Worm (Caenorhabditis elegans): ENCODE measurements around the gene mrpl-16.
A peak's percentile ranks its signal among the peaks of the same experiment; 100 is the strongest.

Gene mrpl-16

DNA sequence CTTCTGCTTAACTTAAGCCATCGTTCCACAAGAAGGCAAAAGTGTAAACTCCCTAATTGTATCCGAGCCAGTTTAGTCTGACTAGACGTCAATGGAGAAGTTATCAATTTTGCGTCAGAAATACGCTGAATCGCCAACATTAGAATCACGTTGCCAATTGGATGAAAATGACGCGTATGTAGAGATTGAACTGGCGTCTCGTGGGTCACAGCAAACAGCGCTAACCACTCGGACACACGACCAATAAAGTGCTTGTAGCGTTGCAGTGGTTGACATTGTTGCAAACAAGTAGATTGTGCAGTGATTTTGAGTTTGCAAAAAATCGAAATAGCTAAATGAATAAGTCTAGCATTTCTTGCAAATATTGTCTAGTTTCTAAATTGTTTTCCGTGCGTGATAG, 14.6 kb upstream of the mrpl-16 start (continued):
- TF ChIP-seq bed-2 (GFP tag; IDR thresholded peaks at IDR 0.05): no peak
- TF ChIP-seq T07F8.4 (tag; optimal IDR thresholded peaks at IDR 0.05): peak; percentile 87
- no peak for TF ChIP-seq madf-3 (GFP tag; IDR thresholded peaks at IDR 0.05)
- TF ChIP-seq rpc-1 (optimal IDR thresholded peaks at IDR 0.05): peak; percentile 91
- TF ChIP-seq rpc-1 (tag; optimal IDR thresholded peaks at IDR 0.05): peak; percentile 100
- TF ChIP-seq efl-1 (GFP tag; optimal IDR thresholded peaks at IDR 0.05): peak; percentile 40
- peak; percentile 92 for TF ChIP-seq snpc-1.3 (tag; optimal IDR thresholded peaks at IDR 0.05; ENCODE audit: insufficient read depth)
- TF ChIP-seq nhr-27 (tag; optimal IDR thresholded peaks at IDR 0.05): no peak
- peak; percentile 77 for TF ChIP-seq Y53G8AR.9 (GFP tag; conservative IDR thresholded peaks at IDR 0.05)
- TF ChIP-seq gei-17 (GFP tag; optimal IDR thresholded peaks at IDR 0.05): peak; percentile 29
- TF ChIP-seq lin-40 (tag; optimal IDR thresholded peaks at IDR 0.05): no peak
- TF ChIP-seq B0261.1 (tag; optimal IDR thresholded peaks at IDR 0.05): peak; percentile 94
- TF ChIP-seq unc-130 (GFP tag; optimal IDR thresholded peaks at IDR 0.05): peak; percentile 76
- TF ChIP-seq F52B5.7 (tag; optimal IDR thresholded peaks at IDR 0.05): peak; percentile 91
- peak; percentile 79 for TF ChIP-seq T26A5.8 (tag; optimal IDR thresholded peaks at IDR 0.05)
- peak; percentile 78 for TF ChIP-seq snpc-4 (GFP tag; optimal IDR thresholded peaks at IDR 0.05)
- peak in 3 of 4 experiments; percentile 2 to 66 (median 42) for TF ChIP-seq snpc-4 (tag; optimal IDR thresholded peaks at IDR 0.05)
- TF ChIP-seq ztf-18 (tag; optimal IDR thresholded peaks at IDR 0.05): peak; percentile 89
- peak; percentile 71 for TF ChIP-seq hmg-1.2 (GFP tag; IDR thresholded peaks at IDR 0.05)
- no peak for TF ChIP-seq C06A6.2 (GFP tag; conservative IDR thresholded peaks at IDR 0.05)
- TF ChIP-seq akir-1 (GFP tag; optimal IDR thresholded peaks at IDR 0.05): peak; percentile 44
- peak; percentile 87 for TF ChIP-seq sptf-2 (GFP tag; optimal IDR thresholded peaks at IDR 0.05)
- peak; percentile 69 for TF ChIP-seq snpc-1.1 (tag; optimal IDR thresholded peaks at IDR 0.05; ENCODE audit: insufficient read depth)
- peak; percentile 98 for TF ChIP-seq tbp1 (GFP tag; optimal IDR thresholded peaks at IDR 0.05)
- peak; percentile 85 for TF ChIP-seq ZK185.1 (tag; optimal IDR thresholded peaks at IDR 0.05; ENCODE audit: poor library complexity, severe bottlenecking)
- peak; percentile 86 for TF ChIP-seq D2030.7 (GFP tag; IDR thresholded peaks at IDR 0.05)
- peak; percentile 87 for TF ChIP-seq dox-1 (GFP tag; IDR thresholded peaks at IDR 0.05)
- TF ChIP-seq lin-35 (GFP tag; optimal IDR thresholded peaks at IDR 0.05): peak in 1 of 3 experiments; percentile 75
- peak; percentile 88 for TF ChIP-seq him-1 (tag; optimal IDR thresholded peaks at IDR 0.05)
- peak; percentile 74; the same call in 1 of the 2 replicates for TF ChIP-seq madf-6 (GFP tag; IDR thresholded peaks at IDR 0.05)
- TF ChIP-seq lsy-27 (tag; optimal IDR thresholded peaks at IDR 0.05; ENCODE audit: borderline replicate concordance, insufficient read depth): peak; percentile 70
- peak; percentile 78 to 96 for TF ChIP-seq rec-8 (tag; optimal IDR thresholded peaks at IDR 0.05)
- TF ChIP-seq ztf-28 (GFP tag; IDR thresholded peaks at IDR 0.05): peak; percentile 91
- peak; percentile 67 for TF ChIP-seq lsl-1 (GFP tag; optimal IDR thresholded peaks at IDR 0.05)
- peak; percentile 33 to 64 for TF ChIP-seq let-607 (tag; optimal IDR thresholded peaks at IDR 0.05)
- TF ChIP-seq unc-62 (GFP tag; optimal IDR thresholded peaks at IDR 0.05): peak; percentile 26
- peak; percentile 70 for TF ChIP-seq nhr-80 (tag; optimal IDR thresholded peaks at IDR 0.05)
- peak; percentile 90 for TF ChIP-seq chd-7 (tag; optimal IDR thresholded peaks at IDR 0.05)
- peak; percentile 57 for TF ChIP-seq F33H1.4 (GFP tag; IDR thresholded peaks at IDR 0.05)
- TF ChIP-seq snpc-3.4 (tag; optimal IDR thresholded peaks at IDR 0.05): peak; percentile 91
- TF ChIP-seq ceh-91 (GFP tag; IDR thresholded peaks at IDR 0.05): 0 out of 2 replicates have a peak, but pooled peaks have one; percentile 26
- TF ChIP-seq athp-1 (tag; optimal IDR thresholded peaks at IDR 0.05): peak; percentile 94
- peak; percentile 91 for TF ChIP-seq mes-4 (tag; optimal IDR thresholded peaks at IDR 0.05)
- peak; percentile 90 for TF ChIP-seq F49E8.2 (tag; optimal IDR thresholded peaks at IDR 0.05; ENCODE audit: insufficient read depth)
- no peak for TF ChIP-seq nhr-179 (tag; optimal IDR thresholded peaks at IDR 0.05)
- peak; percentile 72; the same call in 1 of the 2 replicates for TF ChIP-seq attf-6 (GFP tag; IDR thresholded peaks at IDR 0.05)
- TF ChIP-seq F10E7.11 (tag; optimal IDR thresholded peaks at IDR 0.05): peak; percentile 62

All from whole organism, young adult.